Worm (Caenorhabditis elegans) whole organism, L3 larva: ENCODE results near the gene cutl-24.

Source experiments
- ceh-9 ChIP-seq: sonication (generic microtip); optimal IDR thresholded peaks from 2 replicates; lab custom pipeline; 2018; ENCODE audit warnings: missing biosample characterization, missing genetic modification characterization
- elt-2 ChIP-seq: sonication (generic microtip); optimal IDR thresholded peaks from 2 replicates; lab custom pipeline; 2016; ENCODE audit warnings: missing genetic modification reagents, mild to moderate bottlenecking, missing genetic modification characterization, missing compliant biosample characterization
- fos-1 ChIP-seq: fragments of 150-350 bp; optimal IDR thresholded peaks from 2 replicates; lab custom pipeline; 2014; ENCODE audit warnings: missing biosample characterization, missing genetic modification characterization
- nhr-11 ChIP-seq: fragments of 150-350 bp; optimal IDR thresholded peaks from 2 replicates; lab custom pipeline; 2014; ENCODE audit warnings: missing biosample characterization, missing genetic modification characterization
- skn-1 ChIP-seq: fragments of 150-350 bp; optimal IDR thresholded peaks from 2 replicates; lab custom pipeline; 2014; ENCODE audit warnings: missing biosample characterization, missing genetic modification characterization
- unc-62 ChIP-seq: fragments of 150-350 bp; sonication (generic microtip); optimal IDR thresholded peaks from 4 replicates; lab custom pipeline; 2014; ENCODE audit warnings: missing biosample characterization, missing genetic modification reagents, missing genetic modification characterization

DNA sequence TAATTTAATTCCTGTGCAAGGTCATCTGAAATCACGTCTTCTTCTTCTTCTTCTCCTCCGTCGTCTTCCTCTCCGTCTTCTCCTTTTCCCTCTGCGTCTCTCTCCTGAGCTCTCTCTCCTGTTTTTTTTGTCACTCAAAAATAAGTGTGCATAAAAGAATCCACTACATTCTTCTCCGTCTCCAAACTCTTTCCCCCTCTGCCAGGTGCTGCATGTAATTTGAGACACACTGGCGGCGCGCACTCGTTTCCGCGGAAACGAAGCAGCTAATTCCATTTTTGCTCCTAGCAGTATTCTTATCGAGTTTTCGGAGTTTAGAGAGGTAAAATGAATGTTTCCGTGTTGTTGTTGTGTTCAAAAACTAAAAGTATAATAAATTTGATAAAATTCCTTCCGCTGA is 21.2 kb downstream of the cutl-24 start:
- no peak for TF ChIP-seq unc-62 (GFP tag; lab: Kevin White, UChicago)
- TF ChIP-seq elt-2 (tag; lab: Kevin White, UChicago) = no peak
- TF ChIP-seq skn-1 = no peak
- TF ChIP-seq ceh-9 (tag; lab: Kevin White, UChicago) = no peak
- no peak for TF ChIP-seq nhr-11 (tag; lab: Kevin White, UChicago)
- TF ChIP-seq fos-1 (tag; lab: Kevin White, UChicago) = no peak
